Fruit fly (Drosophila melanogaster) whole organism, embryonic: Measurements from ENCODE around the gene JMJD5.

Source experiments
- Bdp1 ChIP-seq: fragments of 200-800 bp; sonication (Bioruptor generic); optimal IDR thresholded peaks from 3 replicates; lab custom pipeline; 2016; ENCODE audit warnings: missing biosample characterization, missing genetic modification characterization
- CG10565 ChIP-seq: fragments of 200-800 bp; sonication (Bioruptor generic); optimal IDR thresholded peaks from 3 replicates; lab custom pipeline; 2016; ENCODE audit warnings: missing biosample characterization, mild to moderate bottlenecking, missing genetic modification characterization
- CG11504 ChIP-seq: fragments of 200-800 bp; sonication (Bioruptor generic); optimal IDR thresholded peaks from 3 replicates; lab custom pipeline; 2019; ENCODE audit warnings: missing biosample characterization, mild to moderate bottlenecking, missing genetic modification characterization, moderate library complexity
- CG12236 ChIP-seq: fragments of 200-800 bp; sonication (Bioruptor generic); optimal IDR thresholded peaks from 2 replicates; lab custom pipeline; 2016; ENCODE audit warnings: missing biosample characterization, missing genetic modification characterization
- CG14441 ChIP-seq: fragments of 200-800 bp; sonication (Bioruptor generic); IDR thresholded peaks from 2 replicates; pipeline ENCODE4 v1.3.6; 2022; ENCODE audit warnings: missing biosample characterization, missing genetic modification characterization
- CG14860 ChIP-seq: fragments of 200-800 bp; sonication (Bioruptor generic); IDR thresholded peaks from 3 replicates; pipeline ENCODE4 v1.3.6; 2022; ENCODE audit warnings: missing biosample characterization, missing genetic modification characterization; ENCODE audit not compliant: partially characterized antibody
- CG14965 ChIP-seq: fragments of 200-800 bp; sonication (Bioruptor generic); optimal IDR thresholded peaks from 2 replicates; lab custom pipeline; 2016; ENCODE audit warnings: missing biosample characterization, missing genetic modification characterization, borderline replicate concordance
- CG1603 ChIP-seq: fragments of 200-800 bp; sonication (Bioruptor generic); optimal IDR thresholded peaks from 2 replicates; lab custom pipeline; 2019; ENCODE audit warnings: missing biosample characterization, mild to moderate bottlenecking, missing genetic modification characterization, moderate library complexity
- CG17328 ChIP-seq: fragments of 200-800 bp; sonication (Bioruptor generic); IDR thresholded peaks from 2 replicates; pipeline ENCODE4 v1.3.6; 2022; ENCODE audit warnings: missing biosample characterization, missing genetic modification characterization
- CG17568 ChIP-seq: fragments of 200-800 bp; sonication (Bioruptor generic); optimal IDR thresholded peaks from 2 replicates; lab custom pipeline; 2018; ENCODE audit warnings: missing biosample characterization, mild to moderate bottlenecking, missing genetic modification characterization, moderate library complexity
- CG18476 ChIP-seq: fragments of 200-800 bp; sonication (Bioruptor generic); optimal IDR thresholded peaks from 2 replicates; lab custom pipeline; 2016; ENCODE audit warnings: missing biosample characterization, mild to moderate bottlenecking, missing genetic modification characterization
- CG2678 ChIP-seq: fragments of 200-800 bp; sonication (Bioruptor generic); optimal IDR thresholded peaks from 3 replicates; lab custom pipeline; 2019; ENCODE audit warnings: missing biosample characterization, mild to moderate bottlenecking, missing genetic modification characterization, moderate library complexity
- CG6254 ChIP-seq: fragments of 200-800 bp; sonication (Bioruptor generic); optimal IDR thresholded peaks from 3 replicates; lab custom pipeline; 2017; ENCODE audit warnings: mild to moderate bottlenecking, missing biosample characterization, missing genetic modification reagents, missing genetic modification characterization
- CG6854 ChIP-seq: fragments of 200-800 bp; sonication (Bioruptor generic); optimal IDR thresholded peaks from 3 replicates; lab custom pipeline; 2017; ENCODE audit warnings: missing biosample characterization, mild to moderate bottlenecking, missing genetic modification characterization
- CG7556 ChIP-seq: fragments of 200-800 bp; sonication (Bioruptor generic); optimal IDR thresholded peaks from 2 replicates; lab custom pipeline; 2017; ENCODE audit warnings: missing biosample characterization, mild to moderate bottlenecking, missing genetic modification characterization
- Drgx ChIP-seq: fragments of 200-800 bp; sonication (Bioruptor generic); IDR thresholded peaks from 2 replicates; pipeline ENCODE4 v1.3.6; 2022; ENCODE audit warnings: missing biosample characterization, missing genetic modification characterization
- Ets65A ChIP-seq: fragments of 200-800 bp; sonication (Bioruptor generic); peaks from one replicate; lab custom pipeline; 2016; ENCODE audit warnings: missing biosample characterization, missing genetic modification characterization
- Fer3 ChIP-seq: fragments of 200-800 bp; sonication (Bioruptor generic); optimal IDR thresholded peaks from 2 replicates; lab custom pipeline; 2018; ENCODE audit warnings: missing biosample characterization, mild to moderate bottlenecking, missing genetic modification characterization, moderate library complexity
- Hey ChIP-seq: fragments of 200-800 bp; sonication (Bioruptor generic); optimal IDR thresholded peaks from 3 replicates; lab custom pipeline; 2018; ENCODE audit warnings: missing biosample characterization, mild to moderate bottlenecking, missing genetic modification characterization
- Kr ChIP-seq: fragments of 200-800 bp; sonication (Bioruptor generic); optimal IDR thresholded peaks from 2 replicates; lab custom pipeline; 2017; ENCODE audit warnings: missing biosample characterization, mild to moderate bottlenecking, missing genetic modification characterization
- MESR4 ChIP-seq: fragments of 200-800 bp; sonication (Bioruptor generic); optimal IDR thresholded peaks from 2 replicates; lab custom pipeline; 2018; ENCODE audit warnings: missing biosample characterization, mild to moderate bottlenecking, missing genetic modification characterization, moderate library complexity
- Oli ChIP-seq: fragments of 200-800 bp; sonication (Bioruptor generic); optimal IDR thresholded peaks from 2 replicates; lab custom pipeline; 2018; ENCODE audit warnings: missing biosample characterization, mild to moderate bottlenecking, missing genetic modification characterization, moderate library complexity
- Ptx1 ChIP-seq: fragments of 200-800 bp; sonication (Bioruptor generic); IDR thresholded peaks from 2 replicates; pipeline ENCODE4 v1.3.6; 2022; ENCODE audit warnings: missing biosample characterization, missing genetic modification characterization
- Ravus ChIP-seq: fragments of 200-800 bp; sonication (Bioruptor generic); IDR thresholded peaks from 2 replicates; pipeline ENCODE4 v1.3.6; 2022; ENCODE audit warnings: missing biosample characterization, missing genetic modification characterization
- Sry-β ChIP-seq: fragments of 200-800 bp; sonication (Bioruptor generic); optimal IDR thresholded peaks from 2 replicates; lab custom pipeline; 2018; ENCODE audit warnings: missing biosample characterization, mild to moderate bottlenecking, missing genetic modification characterization, moderate library complexity
- Trl ChIP-seq, 3 experiments: fragments of >200 bp in 2 of 3; fragments of 200-800 bp in 1 of 3; sonication (Bioruptor generic) in 1 of 3; optimal IDR thresholded peaks; 2 replicates in 1 of 3; 3 replicates in 2 of 3; lab custom pipeline; 2016 to 2017; ENCODE audit warnings: missing biosample characterization in 1 of 3, missing genetic modification characterization in 1 of 3
- bab2 ChIP-seq: fragments of 200-800 bp; sonication (Bioruptor generic); optimal IDR thresholded peaks from 2 replicates; lab custom pipeline; 2016; ENCODE audit warnings: missing biosample characterization, missing genetic modification characterization
- cas ChIP-seq: fragments of 200-800 bp; sonication (Bioruptor generic); IDR thresholded peaks from 2 replicates; pipeline ENCODE4 v1.3.6; 2022; ENCODE audit warnings: missing biosample characterization, missing genetic modification characterization
- cato ChIP-seq: fragments of 200-800 bp; sonication (Bioruptor generic); optimal IDR thresholded peaks from 2 replicates; lab custom pipeline; 2016; ENCODE audit warnings: missing biosample characterization, missing genetic modification characterization, borderline replicate concordance
- emc ChIP-seq: fragments of 200-800 bp; sonication (Bioruptor generic); optimal IDR thresholded peaks from 2 replicates; lab custom pipeline; 2016; ENCODE audit warnings: missing biosample characterization, missing genetic modification characterization
- fd102C ChIP-seq: fragments of 200-800 bp; sonication (Bioruptor generic); optimal IDR thresholded peaks from 2 replicates; lab custom pipeline; 2018; ENCODE audit warnings: missing biosample characterization, mild to moderate bottlenecking, missing genetic modification characterization, moderate library complexity
- gce ChIP-seq: fragments of 200-800 bp; sonication (Bioruptor generic); IDR thresholded peaks from 3 replicates; pipeline ENCODE4 v1.3.6; 2022; ENCODE audit warnings: missing biosample characterization, missing genetic modification characterization
- gcm2 ChIP-seq: fragments of 200-800 bp; sonication (Bioruptor generic); optimal IDR thresholded peaks from 2 replicates; lab custom pipeline; 2016; ENCODE audit warnings: missing biosample characterization, missing genetic modification characterization
- her ChIP-seq: fragments of 200-800 bp; sonication (Bioruptor generic); optimal IDR thresholded peaks from 2 replicates; lab custom pipeline; 2016; ENCODE audit warnings: missing biosample characterization, missing genetic modification characterization
- lbe ChIP-seq: fragments of 200-800 bp; sonication (Bioruptor generic); optimal IDR thresholded peaks from 2 replicates; lab custom pipeline; 2016; ENCODE audit warnings: missing biosample characterization, mild to moderate bottlenecking, missing genetic modification characterization
- lilli ChIP-seq: fragments of 200-800 bp; sonication (Bioruptor generic); optimal IDR thresholded peaks from 3 replicates; lab custom pipeline; 2016; ENCODE audit warnings: missing biosample characterization, missing genetic modification characterization
- mam ChIP-seq: fragments of 200-800 bp; sonication (Bioruptor generic); optimal IDR thresholded peaks from 3 replicates; lab custom pipeline; 2016; ENCODE audit warnings: missing biosample characterization, missing genetic modification characterization
- nmo ChIP-seq: fragments of 200-800 bp; sonication (Bioruptor generic); optimal IDR thresholded peaks from 2 replicates; lab custom pipeline; 2018; ENCODE audit warnings: missing biosample characterization, mild to moderate bottlenecking, missing genetic modification characterization, moderate library complexity
- odd ChIP-seq: fragments of 200-800 bp; sonication (Bioruptor generic); optimal IDR thresholded peaks from 2 replicates; lab custom pipeline; 2017; ENCODE audit warnings: missing biosample characterization, mild to moderate bottlenecking, missing genetic modification characterization
- pfk ChIP-seq: fragments of 200-800 bp; sonication (Bioruptor generic); optimal IDR thresholded peaks from 2 replicates; lab custom pipeline; 2018; ENCODE audit warnings: missing biosample characterization, mild to moderate bottlenecking, missing genetic modification characterization, moderate library complexity
- pita ChIP-seq: fragments of 200-800 bp; sonication (Bioruptor generic); optimal IDR thresholded peaks from 2 replicates; lab custom pipeline; 2017; ENCODE audit warnings: missing biosample characterization, mild to moderate bottlenecking, missing genetic modification characterization
- pros ChIP-seq: fragments of 200-800 bp; sonication (Bioruptor generic); optimal IDR thresholded peaks from 3 replicates; lab custom pipeline; 2019; ENCODE audit warnings: missing biosample characterization, mild to moderate bottlenecking, missing genetic modification characterization, moderate library complexity
- rib ChIP-seq: fragments of 200-800 bp; sonication (Bioruptor generic); IDR thresholded peaks from 2 replicates; pipeline ENCODE4 v1.3.6; 2022; ENCODE audit warnings: missing biosample characterization, missing genetic modification characterization
- run ChIP-seq: fragments of 200-800 bp; sonication (Bioruptor generic); optimal IDR thresholded peaks from 3 replicates; lab custom pipeline; 2018; ENCODE audit warnings: missing biosample characterization, mild to moderate bottlenecking, missing genetic modification characterization
- sens-2 ChIP-seq: fragments of 200-800 bp; sonication (Bioruptor generic); IDR thresholded peaks from 2 replicates; pipeline ENCODE4 v1.3.6; 2022; ENCODE audit warnings: missing biosample characterization, missing genetic modification characterization
- tio ChIP-seq: fragments of 200-800 bp; sonication (Bioruptor generic); optimal IDR thresholded peaks from 2 replicates; lab custom pipeline; 2017; ENCODE audit warnings: missing biosample characterization, missing genetic modification characterization, inconsistent platforms
- wor ChIP-seq: fragments of 200-800 bp; sonication (Bioruptor generic); IDR thresholded peaks from 2 replicates; pipeline ENCODE4 v1.3.6; 2022; ENCODE audit warnings: missing biosample characterization, missing genetic modification characterization
- zen2 ChIP-seq: fragments of 200-800 bp; sonication (Bioruptor generic); IDR thresholded peaks from 3 replicates; pipeline ENCODE4 v1.3.6; 2022; ENCODE audit warnings: missing biosample characterization, missing genetic modification characterization; ENCODE audit not compliant: partially characterized antibody

Gene JMJD5

dm6 chr3L:795001-795400 lies 46.2 kb downstream of the JMJD5 start:
- no peak for TF ChIP-seq CG6854 (GFP tag; lab: Kevin White, UChicago)
- no peak for TF ChIP-seq gce
- TF ChIP-seq Kr (GFP tag; lab: Kevin White, UChicago): no peak
- no peak for TF ChIP-seq wor (GFP tag; lab: Robert Waterston, UW)
- no peak for TF ChIP-seq CG14860 (GFP tag; lab: Robert Waterston, UW)
- TF ChIP-seq CG17328 (GFP tag; lab: Robert Waterston, UW): 0 out of 2 replicates have a peak, but pooled peaks have one; percentile 8
- no peak for TF ChIP-seq zen2 (GFP tag; lab: Robert Waterston, UW)
- TF ChIP-seq Hey: peak; percentile 94

- TF ChIP-seq Ets65A (GFP tag; lab: Kevin White, UChicago): peak; percentile 2
- no peak for TF ChIP-seq pfk (GFP tag; lab: Kevin White, UChicago)
- TF ChIP-seq CG10565 (GFP tag; lab: Kevin White, UChicago): no peak
- TF ChIP-seq Ravus (GFP tag; lab: Robert Waterston, UW): no peak
- TF ChIP-seq Drgx: peak; percentile 58
- peak; percentile 3 for TF ChIP-seq CG6254 (GFP tag; lab: Kevin White, UChicago)
- TF ChIP-seq Hey: no peak
- no peak for TF ChIP-seq CG12236 (GFP tag; lab: Kevin White, UChicago)
- TF ChIP-seq CG1603 (tag; lab: Kevin White, UChicago): no peak
- TF ChIP-seq odd: no peak
- TF ChIP-seq pros (GFP tag; lab: Kevin White, UChicago): no peak
- no peak for TF ChIP-seq tio
- TF ChIP-seq run (tag; lab: Kevin White, UChicago): no peak
- no peak for TF ChIP-seq wor (GFP tag; lab: Robert Waterston, UW)
- TF ChIP-seq Trl (optimal IDR thresholded peaks at IDR 0.05; lab: Kevin White, UChicago): peak in 1 of 2 experiments; percentile 6
- no peak for TF ChIP-seq Trl (GFP tag; optimal IDR thresholded peaks at IDR 0.05; lab: Kevin White, UChicago)
- TF ChIP-seq Bdp1 (GFP tag; lab: Kevin White, UChicago): no peak
- TF ChIP-seq emc (GFP tag; lab: Kevin White, UChicago): no peak
- TF ChIP-seq cas: no peak
Measured at dm6 chr3L:794462-794861, 46.7 kb downstream of the JMJD5 start.

dm6 chr3L:793733-794320 lies 47.3 kb downstream of the JMJD5 start:
- TF ChIP-seq Oli (tag; lab: Kevin White, UChicago): peak; percentile 5
- TF ChIP-seq gcm2 (GFP tag; lab: Kevin White, UChicago): no peak
- TF ChIP-seq MESR4 (GFP tag; lab: Kevin White, UChicago): no peak
- TF ChIP-seq nmo (GFP tag; lab: Kevin White, UChicago): no peak
- TF ChIP-seq CG14441 (GFP tag; lab: Robert Waterston, UW): no peak
- TF ChIP-seq rib (GFP tag; lab: Robert Waterston, UW): no peak
- TF ChIP-seq lbe: no peak
- TF ChIP-seq pita: no peak
- TF ChIP-seq CG17568 (GFP tag; lab: Kevin White, UChicago): no peak
- TF ChIP-seq lilli: no peak
- TF ChIP-seq cato (GFP tag; lab: Kevin White, UChicago): no peak
- no peak for TF ChIP-seq sens-2
- TF ChIP-seq her (GFP tag; lab: Kevin White, UChicago): no peak
- TF ChIP-seq mam (GFP tag; lab: Kevin White, UChicago): no peak
- no peak for TF ChIP-seq bab2 (GFP tag; lab: Kevin White, UChicago)
- TF ChIP-seq CG11504 (tag; lab: Kevin White, UChicago): peak; percentile 18
- TF ChIP-seq fd102C (GFP tag; lab: Kevin White, UChicago): no peak
- no peak for TF ChIP-seq CG14965 (GFP tag; lab: Kevin White, UChicago)
- TF ChIP-seq CG7556 (GFP tag; lab: Kevin White, UChicago): no peak
- TF ChIP-seq Fer3 (tag; lab: Kevin White, UChicago): no peak
- TF ChIP-seq Ptx1 (GFP tag; lab: Robert Waterston, UW): 0 out of 2 replicates have a peak, but pooled peaks have one; percentile 10
- TF ChIP-seq CG18476 (GFP tag; lab: Kevin White, UChicago): no peak
- no peak for TF ChIP-seq CG6254 (GFP tag; lab: Kevin White, UChicago)
- no peak for TF ChIP-seq Sry-β (GFP tag; lab: Kevin White, UChicago)
- peak; percentile 13 for TF ChIP-seq CG2678 (tag; lab: Kevin White, UChicago)
